Fruit fly (Drosophila melanogaster): ENCODE results near the gene cue.

Gene cue

dm6 chr3L:1516631-1517273, at the start of gene cue:
cue (minus strand) TSS chr3L:1517271.
- TF ChIP-seq noc (tag; optimal IDR thresholded peaks at IDR 0.05), result no peak

- no peak for TF ChIP-seq noc (tag; optimal IDR thresholded peaks at IDR 0.05)
Observed at dm6 chr3L:1565092-1565491, 48.0 kb upstream of the cue start, which contains the start of gene CG12003. CG12003 (plus strand) TSS chr3L:1565392.

- TF ChIP-seq noc (tag; optimal IDR thresholded peaks at IDR 0.05), result peak; percentile 90
Observed at dm6 chr3L:1558178-1558788, 41.2 kb upstream of the cue start, which contains the start of the genes Pex10 and CG12099. Pex10 (plus strand) TSS chr3L:1558228. CG12099 (minus strand) TSS chr3L:1558484.

- TF ChIP-seq noc (tag; optimal IDR thresholded peaks at IDR 0.05), result no peak
Observed at dm6 chr3L:1553193-1553592, 36.1 kb upstream of the cue start, which contains the start of gene Pcyt2. Pcyt2 (plus strand) TSS chr3L:1553493.

- no peak for TF ChIP-seq noc (tag; optimal IDR thresholded peaks at IDR 0.05)
Observed at dm6 chr3L:1550914-1551313, 33.8 kb upstream of the cue start.

dm6 chr3L:1549634-1550071, 32.6 kb upstream of the cue start:
- no peak for TF ChIP-seq noc (tag; optimal IDR thresholded peaks at IDR 0.05)

dm6 chr3L:1549148-1549547, 32.1 kb upstream of the cue start:
- no peak for TF ChIP-seq noc (tag; optimal IDR thresholded peaks at IDR 0.05)

dm6 chr3L:1548345-1548970, 31.4 kb upstream of the cue start:
- TF ChIP-seq noc (tag; optimal IDR thresholded peaks at IDR 0.05), result peak; percentile 95

dm6 chr3L:1547117-1547507, 30.0 kb upstream of the cue start:
- TF ChIP-seq noc (tag; optimal IDR thresholded peaks at IDR 0.05), result no peak

- peak; percentile 54 for TF ChIP-seq noc (tag; optimal IDR thresholded peaks at IDR 0.05)
Observed at dm6 chr3L:1546349-1547116, 29.5 kb upstream of the cue start.

dm6 chr3L:1545693-1546329, 28.7 kb upstream of the cue start, which contains the start of the genes CG32313 and Pcyt1:
CG32313 (minus strand) TSS chr3L:1545743.
Pcyt1 (plus strand) TSS chr3L:1546092.
- no peak for TF ChIP-seq noc (tag; optimal IDR thresholded peaks at IDR 0.05)

- no peak for TF ChIP-seq noc (tag; optimal IDR thresholded peaks at IDR 0.05)
Observed at dm6 chr3L:1538314-1538854, 21.3 kb upstream of the cue start.

dm6 chr3L:1537353-1537752, 20.3 kb upstream of the cue start:
- TF ChIP-seq noc (tag; optimal IDR thresholded peaks at IDR 0.05), result no peak

dm6 chr3L:1536487-1537337, 19.6 kb upstream of the cue start, which contains the start of the genes CG12091 and pns:
CG12091 (minus strand) TSS chr3L:1536835.
pns (plus strand) TSS chr3L:1537137.
- peak; percentile 74 for TF ChIP-seq noc (tag; optimal IDR thresholded peaks at IDR 0.05)
